Worm (Caenorhabditis elegans) whole organism, L1 larva: ENCODE results near the gene clpf-1.

Experiments used
- egl-27 ChIP-seq, 2 experiments: fragments of 150-350 bp in 1 of 2; sonication (generic microtip); optimal IDR thresholded peaks; 3 replicates each; lab custom pipeline; 2017 to 2018; ENCODE audit warnings: missing biosample characterization in 2 of 2, missing genetic modification characterization in 2 of 2, missing genetic modification reagents in 2 of 2
- elt-3 ChIP-seq, 6 experiments: fragments of 150-350 bp in 1 of 6; sonication (generic microtip); optimal IDR thresholded peaks; 2 replicates each; lab custom pipeline; 2017 to 2018; ENCODE audit warnings: missing biosample characterization in 6 of 6, missing genetic modification characterization in 6 of 6, inconsistent platforms in 1 of 6
- fkh-8 ChIP-seq: sonication (generic microtip); optimal IDR thresholded peaks from 2 replicates; lab custom pipeline; 2016; ENCODE audit warnings: mild to moderate bottlenecking, missing genetic modification characterization, missing compliant biosample characterization
- lin-15B ChIP-seq: fragments of 150-350 bp; sonication (generic microtip); optimal IDR thresholded peaks from 3 replicates; lab custom pipeline; 2014; ENCODE audit warnings: missing biosample characterization, missing genetic modification characterization
- lir-3 ChIP-seq: sonication (generic microtip); optimal IDR thresholded peaks from 2 replicates; lab custom pipeline; 2016; ENCODE audit warnings: mild to moderate bottlenecking, missing genetic modification characterization, moderate library complexity, missing compliant biosample characterization; ENCODE audit not compliant: poor library complexity
- nhr-237 ChIP-seq: fragments of 150-350 bp; optimal IDR thresholded peaks from 2 replicates; lab custom pipeline; 2014; ENCODE audit warnings: missing biosample characterization, missing genetic modification characterization
- nhr-84 ChIP-seq: sonication (generic microtip); optimal IDR thresholded peaks from 2 replicates; lab custom pipeline; 2017; ENCODE audit warnings: missing biosample characterization, missing genetic modification characterization
- nhr-90 ChIP-seq: sonication (generic microtip); optimal IDR thresholded peaks from 2 replicates; lab custom pipeline; 2016; ENCODE audit warnings: mild to moderate bottlenecking, missing genetic modification characterization, missing compliant biosample characterization; ENCODE audit not compliant: poor library complexity
- unc-130 ChIP-seq: fragments of 150-350 bp; optimal IDR thresholded peaks from 2 replicates; lab custom pipeline; 2017; ENCODE audit warnings: missing biosample characterization, missing genetic modification characterization, inconsistent platforms
- zag-1 ChIP-seq: fragments of 150-350 bp; optimal IDR thresholded peaks from 2 replicates; lab custom pipeline; 2014; ENCODE audit warnings: missing biosample characterization, missing genetic modification characterization
- ztf-11 ChIP-seq, 2 experiments: sonication (generic microtip); optimal IDR thresholded peaks; 2 replicates each; lab custom pipeline; 2016 to 2017; ENCODE audit warnings: missing genetic modification characterization in 2 of 2, missing biosample characterization in 1 of 2, missing compliant biosample characterization in 1 of 2

DNA sequence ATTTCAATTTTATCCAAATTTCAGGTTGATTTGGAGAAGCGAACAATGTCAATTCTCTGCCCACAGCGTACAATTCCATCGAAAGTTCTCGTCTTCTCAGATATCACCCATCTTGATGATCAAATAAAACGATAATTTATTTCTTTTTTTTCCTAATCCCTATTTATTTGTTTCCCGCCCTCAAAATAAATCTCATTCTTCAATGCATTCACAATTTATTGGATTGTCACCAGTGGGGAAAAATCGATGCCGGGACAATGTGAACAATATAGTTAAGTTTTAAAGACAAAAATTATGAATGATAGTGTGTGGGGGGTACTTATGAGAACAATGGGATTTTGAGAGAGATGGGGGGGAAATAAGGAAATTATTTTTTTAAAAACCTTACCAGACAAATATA lies 2.9 kb downstream of the clpf-1 start:
- TF ChIP-seq nhr-84 (tag; lab: Kevin White, UChicago), result no peak
- TF ChIP-seq nhr-90 (tag; lab: Kevin White, UChicago), result no peak
- no peak for TF ChIP-seq lir-3
- no peak for TF ChIP-seq unc-130 (tag; lab: Kevin White, UChicago)
- TF ChIP-seq nhr-237 (tag; lab: Kevin White, UChicago), result no peak
- no peak for TF ChIP-seq lin-15B (tag; lab: Kevin White, UChicago)
- TF ChIP-seq egl-27 (tag; optimal IDR thresholded peaks at IDR 0.05; lab: Kevin White, UChicago), result no peak
- no peak for TF ChIP-seq elt-3 (tag; optimal IDR thresholded peaks at IDR 0.05; lab: Kevin White, UChicago)
- no peak for TF ChIP-seq ztf-11 (tag; optimal IDR thresholded peaks at IDR 0.05; lab: Kevin White, UChicago)
- no peak for TF ChIP-seq fkh-8
- no peak for TF ChIP-seq zag-1 (tag; lab: Kevin White, UChicago)
